Worm (Caenorhabditis elegans): ENCODE data around the gene pigb-1.

- TF ChIP-seq nhr-237 (tag; optimal IDR thresholded peaks at IDR 0.05) (no peak), ztf-11 (tag; optimal IDR thresholded peaks at IDR 0.05) (no peak), snpc-4 (tag; optimal IDR thresholded peaks at IDR 0.05) (no peak), ces-1 (GFP tag; optimal IDR thresholded peaks at IDR 0.05) (no peak), unc-62 (GFP tag; optimal IDR thresholded peaks at IDR 0.05) (no peak), lsy-2 (tag; optimal IDR thresholded peaks at IDR 0.05) (no peak), elt-1 (tag; optimal IDR thresholded peaks at IDR 0.05; ENCODE audit: borderline replicate concordance, insufficient read depth) (no peak), nhr-12 (tag; optimal IDR thresholded peaks at IDR 0.05) (no peak), mab-5 (tag; optimal IDR thresholded peaks at IDR 0.05) (no peak), lin-32 (GFP tag; optimal IDR thresholded peaks at IDR 0.05) (no peak), mep-1 (tag; optimal IDR thresholded peaks at IDR 0.05) (no peak), pha-4 (tag; optimal IDR thresholded peaks at IDR 0.05) (no peak), ceh-39 (tag; optimal IDR thresholded peaks at IDR 0.05) (no peak)
Observed at ce11 chrII:4989802-4990201, 3.1 kb downstream of the pigb-1 start, which contains the start of gene T27F7.12.

Measured in whole organism, mixed stage, embryonic.